Worm (Caenorhabditis elegans) whole organism, L4 larva: ENCODE results near the gene F13D12.5.

ENCODE experiments used
- D1046.2 ChIP-seq: fragments of 200-800 bp; sonication (Bioruptor generic); IDR thresholded peaks from 2 replicates; pipeline ENCODE4 v1.3.6; 2022; ENCODE audit warnings: missing genetic modification characterization, missing compliant biosample characterization
- F26F4.8 ChIP-seq: fragments of 200-800 bp; sonication (Bioruptor generic); conservative IDR thresholded peaks from 2 replicates; pipeline ENCODE4 v1.3.6; 2022; ENCODE audit warnings: missing genetic modification characterization, missing compliant biosample characterization
- F37D6.2 ChIP-seq: sonication (generic microtip); optimal IDR thresholded peaks from 2 replicates; lab custom pipeline; 2016; ENCODE audit warnings: mild to moderate bottlenecking, missing genetic modification characterization, missing compliant biosample characterization
- Y48G9A.11 ChIP-seq: fragments of 200-800 bp; sonication (Bioruptor generic); IDR thresholded peaks from 2 replicates; pipeline ENCODE4 v1.3.6; 2022; ENCODE audit warnings: missing genetic modification reagents, missing genetic modification characterization, missing compliant biosample characterization
- Y75B8A.6 ChIP-seq: fragments of 200-800 bp; sonication (Bioruptor generic); IDR thresholded peaks from 2 replicates; pipeline ENCODE4 v1.3.6; 2022; ENCODE audit warnings: missing genetic modification reagents, missing genetic modification characterization, missing compliant biosample characterization
- ZK546.5 ChIP-seq, 2 experiments: sonication (generic microtip); optimal IDR thresholded peaks; 2 replicates each; lab custom pipeline; 2017; ENCODE audit warnings: missing biosample characterization in 2 of 2, missing genetic modification characterization in 2 of 2
- ama-1 ChIP-seq: fragments of 150-350 bp; optimal IDR thresholded peaks from 2 replicates; lab custom pipeline; 2014; ENCODE audit warnings: inconsistent platforms, mixed read lengths
- arid-1 ChIP-seq: fragments of 200-800 bp; sonication (Bioruptor generic); conservative IDR thresholded peaks from 2 replicates; pipeline ENCODE4 v1.3.6; 2022; ENCODE audit warnings: missing genetic modification reagents, missing genetic modification characterization, missing compliant biosample characterization
- attf-4 ChIP-seq: sonication (generic microtip); optimal IDR thresholded peaks from 3 replicates; lab custom pipeline; 2017; ENCODE audit warnings: missing biosample characterization, missing genetic modification characterization
- cey-2 ChIP-seq: sonication (generic microtip); optimal IDR thresholded peaks from 3 replicates; lab custom pipeline; 2017; ENCODE audit warnings: missing genetic modification characterization, mild to moderate bottlenecking, missing compliant biosample characterization, antibody characterized with exemption, borderline replicate concordance; ENCODE audit not compliant: insufficient read depth
- ctbp-1 ChIP-seq: fragments of 200-800 bp; sonication (Bioruptor generic); IDR thresholded peaks from 2 replicates; pipeline ENCODE4 v1.3.6; 2022; ENCODE audit warnings: missing genetic modification reagents, missing genetic modification characterization, missing compliant biosample characterization
- daf-12 ChIP-seq: fragments of 150-350 bp; optimal IDR thresholded peaks from 2 replicates; lab custom pipeline; 2014; ENCODE audit warnings: missing biosample characterization, missing genetic modification reagents, missing genetic modification characterization
- daf-8 ChIP-seq: fragments of 200-800 bp; sonication (Bioruptor generic); IDR thresholded peaks from 2 replicates; pipeline ENCODE4 v1.3.6; 2022; ENCODE audit warnings: missing genetic modification characterization, missing compliant biosample characterization
- dmd-6 ChIP-seq: fragments of 200-800 bp; sonication (Bioruptor generic); IDR thresholded peaks from 2 replicates; pipeline ENCODE4 v1.3.6; 2022; ENCODE audit warnings: missing genetic modification reagents, missing genetic modification characterization, missing compliant biosample characterization
- dve-1 ChIP-seq: sonication (generic microtip); optimal IDR thresholded peaks from 2 replicates; lab custom pipeline; 2017; ENCODE audit warnings: antibody characterized with exemption, mild to moderate bottlenecking, missing genetic modification characterization, missing compliant biosample characterization; ENCODE audit not compliant: insufficient read depth
- fkh-10 ChIP-seq: fragments of 150-350 bp; optimal IDR thresholded peaks from 2 replicates; lab custom pipeline; 2014; ENCODE audit warnings: missing biosample characterization, missing genetic modification reagents, missing genetic modification characterization
- fos-1 ChIP-seq: fragments of 150-350 bp; optimal IDR thresholded peaks from 2 replicates; lab custom pipeline; 2014; ENCODE audit warnings: missing biosample characterization, missing genetic modification characterization
- hlh-11 ChIP-seq: fragments of 200-800 bp; sonication (Bioruptor generic); optimal IDR thresholded peaks from 2 replicates; lab custom pipeline; 2018; ENCODE audit warnings: mild to moderate bottlenecking, missing genetic modification characterization, missing compliant biosample characterization
- jun-1 ChIP-seq: fragments of 150-350 bp; optimal IDR thresholded peaks from 2 replicates; lab custom pipeline; 2014; ENCODE audit warnings: missing biosample characterization, missing genetic modification reagents, missing genetic modification characterization
- lin-15B ChIP-seq: fragments of 150-350 bp; sonication (generic microtip); optimal IDR thresholded peaks from 3 replicates; lab custom pipeline; 2014; ENCODE audit warnings: missing biosample characterization, missing genetic modification characterization
- lin-29 ChIP-seq: fragments of 200-800 bp; sonication (Bioruptor generic); IDR thresholded peaks from 2 replicates; pipeline ENCODE4 v1.3.6; 2022; ENCODE audit warnings: missing genetic modification reagents, missing genetic modification characterization, missing compliant biosample characterization
- lin-38 ChIP-seq: fragments of 200-800 bp; sonication (Bioruptor generic); IDR thresholded peaks from 2 replicates; pipeline ENCODE4 v1.3.6; 2022; ENCODE audit warnings: missing genetic modification reagents, missing genetic modification characterization, missing compliant biosample characterization
- lir-3 ChIP-seq: sonication (generic microtip); optimal IDR thresholded peaks from 2 replicates; lab custom pipeline; 2016; ENCODE audit warnings: mild to moderate bottlenecking, missing genetic modification characterization, missing compliant biosample characterization
- mdl-1 ChIP-seq, 2 experiments: fragments of 150-350 bp in 1 of 2; sonication (generic microtip) in 1 of 2; optimal IDR thresholded peaks; 2 replicates each; lab custom pipeline; 2014 to 2017; ENCODE audit warnings: missing biosample characterization in 2 of 2, missing genetic modification characterization in 2 of 2
- mdt-29 ChIP-seq: fragments of 200-800 bp; sonication (Bioruptor generic); IDR thresholded peaks from 2 replicates; pipeline ENCODE4 v1.3.6; 2022; ENCODE audit warnings: missing genetic modification reagents, missing genetic modification characterization, missing compliant biosample characterization
- mes-2 ChIP-seq: sonication (generic microtip); optimal IDR thresholded peaks from 2 replicates; lab custom pipeline; 2016; ENCODE audit warnings: missing genotype, mild to moderate bottlenecking, missing genetic modification characterization, missing compliant biosample characterization; ENCODE audit not compliant: poor library complexity, severe bottlenecking
- mxl-3 ChIP-seq: fragments of 200-800 bp; sonication (Bioruptor generic); optimal IDR thresholded peaks from 2 replicates; lab custom pipeline; 2018; ENCODE audit warnings: mild to moderate bottlenecking, missing genetic modification characterization, missing compliant biosample characterization
- nhr-102 ChIP-seq: sonication (generic microtip); optimal IDR thresholded peaks from 2 replicates; lab custom pipeline; 2016; ENCODE audit warnings: mild to moderate bottlenecking, missing genetic modification characterization, moderate library complexity, missing compliant biosample characterization
- nhr-11 ChIP-seq: fragments of 150-350 bp; optimal IDR thresholded peaks from 2 replicates; lab custom pipeline; 2014; ENCODE audit warnings: missing biosample characterization, missing genetic modification characterization
- nhr-111 ChIP-seq: fragments of 200-800 bp; sonication (Bioruptor generic); optimal IDR thresholded peaks from 2 replicates; lab custom pipeline; 2018; ENCODE audit warnings: mild to moderate bottlenecking, missing genetic modification characterization, missing compliant biosample characterization
- nhr-25 ChIP-seq: sonication (generic microtip); optimal IDR thresholded peaks from 2 replicates; lab custom pipeline; 2017; ENCODE audit warnings: missing genetic modification characterization, mild to moderate bottlenecking, missing compliant biosample characterization, antibody characterized with exemption, moderate library complexity, borderline replicate concordance; ENCODE audit not compliant: insufficient read depth
- nhr-28 ChIP-seq: fragments of 150-350 bp; optimal IDR thresholded peaks from 2 replicates; lab custom pipeline; 2014; ENCODE audit warnings: missing biosample characterization, missing genetic modification characterization
- nhr-48 ChIP-seq: sonication (generic microtip); optimal IDR thresholded peaks from 2 replicates; lab custom pipeline; 2016; ENCODE audit warnings: mild to moderate bottlenecking, missing genetic modification characterization, missing compliant biosample characterization
- nhr-6 ChIP-seq: fragments of 150-350 bp; optimal IDR thresholded peaks from 2 replicates; lab custom pipeline; 2014; ENCODE audit warnings: missing biosample characterization, missing genetic modification characterization
- nhr-76 ChIP-seq: fragments of 150-350 bp; optimal IDR thresholded peaks from 2 replicates; lab custom pipeline; 2014; ENCODE audit warnings: missing biosample characterization, missing genetic modification characterization
- nhr-77 ChIP-seq: fragments of 150-350 bp; optimal IDR thresholded peaks from 2 replicates; lab custom pipeline; 2014; ENCODE audit warnings: missing biosample characterization, missing genetic modification characterization
- pha-4 ChIP-seq, 2 experiments: fragments of 150-350 bp in 1 of 2; fragments of 200-800 bp in 1 of 2; sonication (Bioruptor generic) in 1 of 2; IDR thresholded peaks in 1 of 2; optimal IDR thresholded peaks in 1 of 2; 2 replicates each; pipeline versions ENCODE4 v1.3.6 to Lab custom; 2014 to 2022; ENCODE audit warnings: missing genetic modification characterization in 2 of 2, missing genetic modification reagents in 2 of 2, missing biosample characterization in 1 of 2, missing compliant biosample characterization in 1 of 2
- rbr-2 ChIP-seq: sonication (generic microtip); optimal IDR thresholded peaks from 2 replicates; lab custom pipeline; 2016; ENCODE audit warnings: missing genotype, missing genetic modification characterization, missing compliant biosample characterization
- saeg-2 ChIP-seq: fragments of 200-800 bp; sonication (Bioruptor generic); IDR thresholded peaks from 2 replicates; pipeline ENCODE4 v1.3.6; 2022; ENCODE audit warnings: missing genetic modification reagents, missing genetic modification characterization, missing compliant biosample characterization
- sdz-12 ChIP-seq: fragments of 200-800 bp; sonication (Bioruptor generic); optimal IDR thresholded peaks from 2 replicates; lab custom pipeline; 2018; ENCODE audit warnings: mild to moderate bottlenecking, missing genetic modification characterization, missing compliant biosample characterization
- skn-1 ChIP-seq: fragments of 150-350 bp; optimal IDR thresholded peaks from 2 replicates; lab custom pipeline; 2014; ENCODE audit warnings: missing biosample characterization, missing genetic modification characterization
- snpc-1.2 ChIP-seq: fragments of 200-800 bp; sonication (Bioruptor generic); IDR thresholded peaks from 2 replicates; pipeline ENCODE4 v1.3.6; 2022; ENCODE audit warnings: missing genetic modification reagents, missing genetic modification characterization, missing compliant biosample characterization
- spr-1 ChIP-seq: sonication (generic microtip); optimal IDR thresholded peaks from 2 replicates; lab custom pipeline; 2016; ENCODE audit warnings: mild to moderate bottlenecking, missing genetic modification characterization, missing compliant biosample characterization
- spr-3 ChIP-seq: fragments of 200-800 bp; sonication (Bioruptor generic); optimal IDR thresholded peaks from 2 replicates; lab custom pipeline; 2018; ENCODE audit warnings: mild to moderate bottlenecking, missing genetic modification characterization, missing compliant biosample characterization
- tra-1 ChIP-seq: fragments of 200-800 bp; sonication (Bioruptor generic); IDR thresholded peaks from 2 replicates; pipeline ENCODE4 v1.3.6; 2022; ENCODE audit warnings: missing genetic modification reagents, missing genetic modification characterization, missing compliant biosample characterization
- unc-130 ChIP-seq: sonication (generic microtip); optimal IDR thresholded peaks from 2 replicates; lab custom pipeline; 2016; ENCODE audit warnings: missing genetic modification reagents, missing genetic modification characterization, missing compliant biosample characterization
- vab-7 ChIP-seq: fragments of 200-800 bp; sonication (Bioruptor generic); IDR thresholded peaks from 2 replicates; pipeline ENCODE4 v1.3.6; 2022; ENCODE audit warnings: missing genetic modification reagents, missing genetic modification characterization, missing compliant biosample characterization
- zfp-3 ChIP-seq: fragments of 200-800 bp; sonication (Bioruptor generic); conservative IDR thresholded peaks from 2 replicates; pipeline ENCODE4 v1.3.6; 2022; ENCODE audit warnings: missing genetic modification reagents, missing genetic modification characterization, missing compliant biosample characterization
- zip-11 ChIP-seq: fragments of 200-800 bp; sonication (Bioruptor generic); IDR thresholded peaks from 2 replicates; pipeline ENCODE4 v1.3.6; 2022; ENCODE audit warnings: missing genetic modification characterization, missing compliant biosample characterization

Gene F13D12.5

ce11 chrII:11761806-11762512 lies 35.3 kb downstream of the F13D12.5 start (continued):
- no peak for TF ChIP-seq Y48G9A.11 (GFP tag; lab: Robert Waterston, UW)
- peak; percentile 63; the same call in 1 of the 2 replicates for TF ChIP-seq mdt-29 (GFP tag; lab: Robert Waterston, UW)
- TF ChIP-seq spr-1 (tag; lab: Kevin White, UChicago), result no peak
- no peak for TF ChIP-seq cey-2 (tag; lab: Kevin White, UChicago)
- no peak for TF ChIP-seq ZK546.5 (tag; optimal IDR thresholded peaks at IDR 0.05; lab: Kevin White, UChicago)
- no peak for TF ChIP-seq sdz-12 (GFP tag; lab: Kevin White, UChicago)
- TF ChIP-seq lir-3 (tag; lab: Kevin White, UChicago), result no peak
- peak; percentile 68 for TF ChIP-seq arid-1 (GFP tag; lab: Robert Waterston, UW)
- TF ChIP-seq nhr-76 (tag; lab: Kevin White, UChicago), result no peak
- no peak for TF ChIP-seq F26F4.8 (GFP tag; lab: Robert Waterston, UW)
- no peak for TF ChIP-seq vab-7
- no peak for TF ChIP-seq unc-130 (GFP tag; lab: Kevin White, UChicago)
- no peak for TF ChIP-seq nhr-28 (tag; lab: Kevin White, UChicago)
- TF ChIP-seq zip-11 (GFP tag; lab: Robert Waterston, UW), result no peak
- peak; percentile 76; the same call in 1 of the 2 replicates for TF ChIP-seq pha-4 (GFP tag; IDR thresholded peaks at IDR 0.05; lab: Robert Waterston, UW)
- peak; percentile 35 for TF ChIP-seq pha-4 (tag; optimal IDR thresholded peaks at IDR 0.05; lab: Kevin White, UChicago)
- no peak for TF ChIP-seq nhr-48 (tag; lab: Kevin White, UChicago)
- no peak for TF ChIP-seq nhr-11 (tag; lab: Kevin White, UChicago)
- TF ChIP-seq lin-38 (GFP tag; lab: Robert Waterston, UW), result peak; percentile 69
- TF ChIP-seq nhr-77, result no peak
- TF ChIP-seq nhr-102 (tag; lab: Kevin White, UChicago), result no peak
- peak; percentile 61 for TF ChIP-seq dve-1
- peak; percentile 94 for TF ChIP-seq ctbp-1 (GFP tag; lab: Robert Waterston, UW)
- TF ChIP-seq daf-12 (tag; lab: Kevin White, UChicago), result no peak
- 0 out of 2 replicates have a peak, but pooled peaks have one; percentile 25 for TF ChIP-seq tra-1
- no peak for TF ChIP-seq nhr-111 (GFP tag; lab: Kevin White, UChicago)
- TF ChIP-seq F37D6.2 (tag; lab: Kevin White, UChicago), result no peak
- peak; percentile 97; the same call in 1 of the 2 replicates for TF ChIP-seq zfp-3 (GFP tag; lab: Robert Waterston, UW)
- no peak for TF ChIP-seq jun-1 (tag; lab: Kevin White, UChicago)
- TF ChIP-seq hlh-11 (tag; lab: Kevin White, UChicago), result peak; percentile 39
- TF ChIP-seq rbr-2 (tag; lab: Kevin White, UChicago), result peak; percentile 9
- no peak for TF ChIP-seq skn-1 (tag; lab: Kevin White, UChicago)
- TF ChIP-seq Y75B8A.6 (GFP tag; lab: Robert Waterston, UW), result peak; percentile 87
- no peak for TF ChIP-seq mdl-1 (tag; optimal IDR thresholded peaks at IDR 0.05; lab: Kevin White, UChicago)
- TF ChIP-seq fos-1 (tag; lab: Kevin White, UChicago), result no peak
- TF ChIP-seq saeg-2 (GFP tag; lab: Robert Waterston, UW), result 0 out of 2 replicates have a peak, but pooled peaks have one; percentile 25
- peak; percentile 68; the same call in 1 of the 2 replicates for TF ChIP-seq snpc-1.2 (GFP tag; lab: Robert Waterston, UW)
- TF ChIP-seq D1046.2, result no peak
- TF ChIP-seq lin-29, result no peak
- TF ChIP-seq fkh-10 (GFP tag; lab: Kevin White, UChicago), result no peak
- no peak for TF ChIP-seq nhr-25 (tag; lab: Kevin White, UChicago)
- no peak for TF ChIP-seq spr-3 (GFP tag; lab: Kevin White, UChicago)
- TF ChIP-seq mxl-3, result no peak
- peak; percentile 49 for TF ChIP-seq ama-1 (lab: Kevin White, UChicago)
- TF ChIP-seq mes-2 (tag; lab: Kevin White, UChicago), result no peak
- peak; percentile 49; the same call in 1 of the 2 replicates for TF ChIP-seq dmd-6 (GFP tag; lab: Robert Waterston, UW)
- no peak for TF ChIP-seq lin-15B
- TF ChIP-seq attf-4 (tag; lab: Kevin White, UChicago), result no peak
- TF ChIP-seq daf-8, result no peak
- peak; percentile 34 for TF ChIP-seq nhr-6 (tag; lab: Kevin White, UChicago)
